Worm (Caenorhabditis elegans) whole organism, midembryonic: ENCODE measurements around the gene cutl-19.

ENCODE experiments used
- T22C8.4 ChIP-seq: fragments of 200-800 bp; sonication (Bioruptor generic); IDR thresholded peaks from 2 replicates; pipeline ENCODE4 v1.3.6; 2022; ENCODE audit warnings: missing genetic modification characterization, missing compliant biosample characterization
- cog-1 ChIP-seq: sonication (generic microtip); optimal IDR thresholded peaks from 2 replicates; lab custom pipeline; 2016; ENCODE audit warnings: missing genetic modification characterization, missing compliant biosample characterization
- flt-1 ChIP-seq: fragments of 200-800 bp; sonication (Bioruptor generic); IDR thresholded peaks from 2 replicates; pipeline ENCODE4 v1.3.6; 2022; ENCODE audit warnings: missing genetic modification characterization, missing compliant biosample characterization
- klf-2 ChIP-seq: fragments of 200-800 bp; sonication (Bioruptor generic); conservative IDR thresholded peaks from 2 replicates; pipeline ENCODE4 v1.3.6; 2022; ENCODE audit warnings: missing genetic modification reagents, missing genetic modification characterization, missing compliant biosample characterization
- med-1 ChIP-seq: sonication (generic microtip); optimal IDR thresholded peaks from 2 replicates; lab custom pipeline; 2017; ENCODE audit warnings: missing genetic modification characterization, mild to moderate bottlenecking, missing compliant biosample characterization, antibody characterized with exemption, missing genetic modification reagents; ENCODE audit not compliant: insufficient read depth
- ref-1 ChIP-seq: fragments of 200-800 bp; sonication (Bioruptor generic); conservative IDR thresholded peaks from 2 replicates; pipeline ENCODE4 v1.3.6; 2022; ENCODE audit warnings: missing genetic modification reagents, missing genetic modification characterization, missing compliant biosample characterization
- tab-1 ChIP-seq: fragments of 200-800 bp; sonication (Bioruptor generic); IDR thresholded peaks from 2 replicates; pipeline ENCODE4 v1.3.6; 2022; ENCODE audit warnings: missing genetic modification characterization, missing compliant biosample characterization
- ztf-23 ChIP-seq: fragments of 200-800 bp; sonication (Bioruptor generic); IDR thresholded peaks from 2 replicates; pipeline ENCODE4 v1.3.6; 2022; ENCODE audit warnings: missing genetic modification reagents, missing genetic modification characterization, missing compliant biosample characterization
- ztf-29 ChIP-seq: fragments of 200-800 bp; sonication (Bioruptor generic); IDR thresholded peaks from 2 replicates; pipeline ENCODE4 v1.3.6; 2022; ENCODE audit warnings: missing genetic modification reagents, missing genetic modification characterization, missing compliant biosample characterization

cutl-19 gene

DNA sequence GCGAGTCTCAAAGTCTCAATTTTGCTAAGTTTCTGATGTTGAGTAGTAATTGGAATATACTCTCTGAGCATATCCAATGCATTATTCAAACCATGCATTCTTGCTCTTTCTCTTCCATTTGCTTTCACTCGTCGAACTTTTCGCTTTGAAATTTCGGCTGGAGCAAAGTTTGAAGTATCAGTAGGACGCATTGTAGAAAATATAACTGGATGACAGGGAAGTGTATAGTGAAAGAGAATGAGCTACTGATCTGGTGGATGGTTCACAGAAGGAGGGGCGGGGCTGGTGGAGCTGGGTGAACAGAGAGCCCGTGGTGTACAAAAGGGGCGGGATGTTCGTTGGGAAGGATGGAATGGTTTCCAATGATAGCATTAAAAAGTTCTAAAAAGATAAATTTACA is 24.4 kb upstream of the cutl-19 start:
- TF ChIP-seq ztf-29, result no peak

DNA sequence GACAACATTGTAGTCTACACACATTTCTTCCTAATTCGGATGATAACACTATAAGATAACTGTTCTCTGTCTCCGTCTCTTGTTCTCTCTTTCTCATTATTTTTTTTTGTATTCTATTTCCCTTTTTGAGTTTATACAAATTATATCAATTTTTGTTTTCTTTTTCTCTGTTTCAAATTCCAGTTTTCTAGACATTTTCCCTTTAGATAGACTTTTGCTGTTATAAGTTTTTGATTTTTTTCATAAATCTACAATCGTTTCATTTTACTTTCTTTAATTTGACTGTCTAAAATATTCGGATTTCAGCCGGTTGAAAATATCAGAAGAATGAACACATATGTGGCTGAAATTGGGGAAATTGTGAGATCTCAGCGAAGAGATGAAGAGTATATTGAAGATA is 18.7 kb upstream of the cutl-19 start, which contains the start of gene prx-10:
prx-10 (plus strand) TSS at position 301 of the 400 bp plus-strand sequence.
- no peak for TF ChIP-seq klf-2 (GFP tag; lab: Robert Waterston, UW)
- no peak for TF ChIP-seq flt-1 (GFP tag; lab: Robert Waterston, UW)

DNA sequence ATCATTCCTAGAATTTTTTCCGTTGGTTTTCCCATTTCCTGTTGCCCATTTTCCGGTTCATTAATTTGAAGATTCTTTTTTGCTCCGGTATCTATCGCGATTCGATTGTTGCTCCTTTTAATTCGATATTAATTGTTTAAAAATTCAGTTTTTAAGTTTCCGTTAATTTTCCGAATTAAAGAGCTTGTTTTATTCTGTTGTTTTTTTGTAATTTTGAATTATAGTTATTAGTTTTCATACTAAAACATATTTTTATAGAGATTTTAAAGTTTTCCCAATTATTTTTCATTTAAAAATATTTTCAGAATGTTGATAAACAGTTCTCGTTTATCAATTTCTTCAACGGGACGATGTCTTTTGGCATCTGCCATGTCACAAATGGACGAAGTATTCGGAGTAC is 16.9 kb upstream of the cutl-19 start, which contains the start of gene mrps-26:
mrps-26 (plus strand) TSS at position 301 of the 400 bp plus-strand sequence.
- TF ChIP-seq tab-1 (GFP tag; lab: Robert Waterston, UW), result no peak

- TF ChIP-seq cog-1 (tag; lab: Kevin White, UChicago) (no peak), ref-1 (no peak), flt-1 (GFP tag; lab: Robert Waterston, UW) (no peak), T22C8.4 (no peak), med-1 (no peak), ztf-23 (GFP tag; lab: Robert Waterston, UW) (no peak), ztf-29 (no peak), tab-1 (GFP tag; lab: Robert Waterston, UW) (no peak), klf-2 (GFP tag; lab: Robert Waterston, UW) (no peak)
Observed at ce11 chrIII:5233140-5233539, 15.7 kb upstream of the cutl-19 start.

DNA sequence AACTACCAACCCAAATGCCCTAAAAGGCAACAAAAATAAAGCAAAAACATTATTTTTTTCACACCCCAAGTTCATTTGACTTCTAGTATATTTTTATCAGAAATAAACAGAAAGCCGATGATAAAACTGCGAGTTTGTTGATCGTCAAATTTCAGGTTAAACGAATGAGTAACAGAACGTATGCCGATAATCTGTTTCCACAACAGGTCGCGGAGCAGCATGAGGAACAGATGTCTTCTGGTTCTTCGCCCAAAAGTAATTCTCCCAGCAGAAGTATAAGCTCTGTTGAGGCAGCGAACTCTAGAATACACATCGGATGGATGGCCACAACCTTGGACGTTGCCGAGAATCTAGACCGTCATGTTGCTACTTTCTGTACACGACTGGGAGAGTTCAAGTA is 13.0 kb upstream of the cutl-19 start, which contains the start of gene prmt-5:
prmt-5 (plus strand) TSS at position 141 of the 400 bp plus-strand sequence.
- TF ChIP-seq flt-1 (GFP tag; lab: Robert Waterston, UW) (no peak), ztf-23 (GFP tag; lab: Robert Waterston, UW) (no peak), ztf-29 (no peak), tab-1 (GFP tag; lab: Robert Waterston, UW) (no peak), cog-1 (tag; lab: Kevin White, UChicago) (no peak)

ce11 chrIII:5229511-5230250 is 12.3 kb upstream of the cutl-19 start:
- no peak for TF ChIP-seq ztf-23 (GFP tag; lab: Robert Waterston, UW)
- TF ChIP-seq med-1, result no peak

ce11 chrIII:5228839-5229238 is 11.4 kb upstream of the cutl-19 start:
- TF ChIP-seq tab-1 (GFP tag; lab: Robert Waterston, UW) (no peak), klf-2 (GFP tag; lab: Robert Waterston, UW) (no peak), ref-1 (no peak), med-1 (no peak), ztf-23 (GFP tag; lab: Robert Waterston, UW) (no peak), flt-1 (GFP tag; lab: Robert Waterston, UW) (no peak), cog-1 (tag; lab: Kevin White, UChicago) (no peak), ztf-29 (no peak), T22C8.4 (no peak)

DNA sequence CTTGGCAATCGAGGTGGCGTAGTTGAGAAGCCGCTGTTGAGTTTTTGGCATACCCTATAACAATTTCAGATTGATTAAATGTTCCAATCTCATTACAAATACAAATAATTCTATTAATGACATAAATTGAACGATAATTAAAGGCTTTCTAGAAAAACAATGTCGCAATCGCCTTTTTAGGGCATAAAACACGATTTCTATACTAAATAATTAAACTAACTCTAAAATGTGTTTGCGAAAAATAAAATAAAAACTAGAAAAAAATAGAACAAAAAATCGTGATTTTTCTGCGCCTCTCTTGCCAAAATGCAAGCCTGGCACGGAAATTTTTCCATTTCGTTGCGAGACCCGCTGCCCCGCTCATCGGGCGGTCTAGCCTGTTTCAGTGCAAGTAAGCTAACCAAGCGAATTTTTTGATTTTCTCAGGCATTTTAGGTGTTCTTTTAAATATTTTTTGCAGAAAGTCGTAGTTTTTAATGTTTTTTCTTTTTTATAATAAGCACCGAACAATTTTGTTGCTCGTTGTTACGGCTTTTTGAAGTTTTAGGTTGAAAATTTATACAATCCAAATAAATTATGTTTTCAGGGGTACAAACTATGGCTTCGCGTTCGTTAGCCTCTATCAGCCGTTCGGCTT is 10.5 kb upstream of the cutl-19 start, which contains the start of the genes C34E10.12, C34E10.10 and atp-2:
C34E10.12 (minus strand) TSS at position 51 of the 637 bp plus-strand sequence.
C34E10.10 (minus strand) TSS at position 54 of the 637 bp plus-strand sequence.
atp-2 (plus strand) TSS at position 587 of the 637 bp plus-strand sequence.
- TF ChIP-seq T22C8.4, result no peak
- TF ChIP-seq med-1, result peak; percentile 7
- TF ChIP-seq tab-1 (GFP tag; lab: Robert Waterston, UW), result no peak
- TF ChIP-seq cog-1 (tag; lab: Kevin White, UChicago), result peak; percentile 25
- no peak for TF ChIP-seq ref-1
- no peak; the same call in 1 of the 2 replicates for TF ChIP-seq flt-1 (GFP tag; lab: Robert Waterston, UW)
- peak; percentile 69; the same call in 1 of the 2 replicates for TF ChIP-seq ztf-23 (GFP tag; lab: Robert Waterston, UW)
- no peak; the same call in 1 of the 2 replicates for TF ChIP-seq klf-2 (GFP tag; lab: Robert Waterston, UW)
- TF ChIP-seq ztf-29, result peak; percentile 72

- TF ChIP-seq flt-1 (GFP tag; lab: Robert Waterston, UW) (no peak), cog-1 (tag; lab: Kevin White, UChicago) (no peak), klf-2 (GFP tag; lab: Robert Waterston, UW) (no peak), ztf-29 (no peak), ztf-23 (GFP tag; lab: Robert Waterston, UW) (no peak), T22C8.4 (no peak), tab-1 (GFP tag; lab: Robert Waterston, UW) (no peak), ref-1 (no peak), med-1 (no peak)
Observed at ce11 chrIII:5225321-5225720, 7.9 kb upstream of the cutl-19 start, which contains the start of gene nex-1. Gene nex-1, plus strand, starts transcription at chrIII:5225621.

DNA sequence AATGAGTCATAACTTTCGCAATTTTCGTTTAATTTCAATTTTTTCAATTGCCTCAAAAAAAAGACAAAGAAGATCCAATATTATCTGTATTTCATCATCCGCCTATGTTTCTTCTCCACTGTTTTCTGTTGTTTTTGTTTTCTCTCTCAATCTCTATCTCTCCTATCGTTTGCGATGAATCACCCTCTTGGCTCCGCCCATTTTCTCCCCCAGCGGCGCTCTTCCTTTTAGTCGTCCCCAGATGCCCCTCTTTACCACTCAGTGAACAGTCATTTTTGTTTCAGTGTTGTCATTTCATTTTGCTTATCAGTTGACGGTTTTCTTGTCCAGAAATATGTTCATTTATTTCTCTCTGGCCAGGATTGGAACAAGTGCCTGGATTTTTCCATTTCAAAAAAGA is 7.5 kb upstream of the cutl-19 start:
- no peak for TF ChIP-seq ref-1
- TF ChIP-seq ztf-29, result no peak
- TF ChIP-seq med-1, result no peak
- no peak for TF ChIP-seq klf-2 (GFP tag; lab: Robert Waterston, UW)
- TF ChIP-seq cog-1 (tag; lab: Kevin White, UChicago), result no peak
- TF ChIP-seq ztf-23 (GFP tag; lab: Robert Waterston, UW), result no peak
- no peak for TF ChIP-seq tab-1 (GFP tag; lab: Robert Waterston, UW)
- TF ChIP-seq flt-1 (GFP tag; lab: Robert Waterston, UW), result no peak
- no peak for TF ChIP-seq T22C8.4
